Worm (Caenorhabditis elegans): ENCODE results near the gene C33F10.12.

DNA sequence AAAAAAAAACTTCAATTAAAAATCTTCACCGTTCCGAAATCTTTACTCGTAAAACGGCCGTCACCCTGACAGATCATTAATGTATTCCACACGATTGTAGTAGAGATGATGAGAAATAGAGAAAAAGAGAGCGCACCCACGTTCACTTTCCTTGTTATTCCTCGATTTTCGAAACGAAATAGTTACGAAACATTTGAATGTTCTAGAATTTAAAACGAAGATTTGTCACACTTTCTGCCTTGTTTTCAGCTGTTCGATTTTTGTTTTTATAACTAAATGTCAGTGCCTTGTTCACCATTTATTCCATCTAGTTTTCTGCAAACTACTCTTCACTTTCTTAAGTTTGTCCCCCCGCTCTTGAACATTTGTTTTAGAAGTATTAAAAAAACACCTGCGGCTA, 17.2 kb upstream of the C33F10.12 start:
- TF ChIP-seq efl-1 (GFP tag; optimal IDR thresholded peaks at IDR 0.05) (no peak), ztf-18 (tag; optimal IDR thresholded peaks at IDR 0.05) (no peak), bed-1 (GFP tag; IDR thresholded peaks at IDR 0.05) (no peak), egl-18 (GFP tag; IDR thresholded peaks at IDR 0.05) (no peak), nhr-179 (tag; optimal IDR thresholded peaks at IDR 0.05) (no peak), him-1 (tag; optimal IDR thresholded peaks at IDR 0.05) (no peak), Y53F4B.3 (GFP tag; IDR thresholded peaks at IDR 0.05) (no peak), ama-1 (optimal IDR thresholded peaks at IDR 0.05) (no peak), ama-1 (GFP tag; optimal IDR thresholded peaks at IDR 0.05) (no peak), ztf-22 (GFP tag; optimal IDR thresholded peaks at IDR 0.05) (no peak)
